Worm (Caenorhabditis elegans): Measurements from ENCODE around the gene exc-14.

DNA sequence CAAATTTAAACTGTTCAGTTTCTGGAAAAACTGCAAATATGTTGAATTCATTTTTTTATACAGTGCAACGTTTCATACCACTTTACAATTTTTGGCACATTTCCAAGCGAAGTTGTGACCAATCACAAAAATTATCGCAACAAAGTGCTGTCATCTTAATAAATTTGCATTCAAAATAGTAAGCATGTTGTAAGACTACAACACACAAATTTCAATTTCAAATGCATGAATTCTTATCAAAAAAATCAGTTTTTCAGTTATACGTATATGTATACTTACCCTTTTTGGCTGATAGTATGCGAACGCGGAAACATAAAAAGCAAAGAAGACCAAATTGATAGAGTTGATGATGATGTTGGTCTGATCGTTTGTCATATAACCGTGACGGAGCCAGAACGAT is 15.8 kb downstream of the exc-14 start:
- no peak for TF ChIP-seq ama-1 (optimal IDR thresholded peaks at IDR 0.05)
- TF ChIP-seq unc-62 (GFP tag; optimal IDR thresholded peaks at IDR 0.05), result no peak
- no peak for TF ChIP-seq ztf-11 (tag; optimal IDR thresholded peaks at IDR 0.05)
- no peak for TF ChIP-seq nhr-23 (tag; optimal IDR thresholded peaks at IDR 0.05)
- no peak for TF ChIP-seq nhr-12 (tag; optimal IDR thresholded peaks at IDR 0.05)
- no peak for TF ChIP-seq elt-3 (tag; optimal IDR thresholded peaks at IDR 0.05)
- no peak for TF ChIP-seq nhr-10 (tag; optimal IDR thresholded peaks at IDR 0.05)
- TF ChIP-seq sma-9 (GFP tag; optimal IDR thresholded peaks at IDR 0.05), result peak; percentile 29
- no peak for TF ChIP-seq sma-9 (tag; optimal IDR thresholded peaks at IDR 0.05)
- TF ChIP-seq nhr-237 (tag; optimal IDR thresholded peaks at IDR 0.05), result no peak

Data from whole organism, L2 larva.